Worm (Caenorhabditis elegans) whole organism, L2 larva: ENCODE measurements around the gene srg-29.

Experiments used
- elt-1 ChIP-seq: fragments of 150-350 bp; optimal IDR thresholded peaks from 2 replicates; lab custom pipeline; 2014; ENCODE audit warnings: missing biosample characterization, missing genetic modification characterization
- lsy-2 ChIP-seq, 2 experiments: fragments of 150-350 bp in 1 of 2; sonication (generic microtip) in 1 of 2; optimal IDR thresholded peaks; 2 replicates each; lab custom pipeline; 2014 to 2017; ENCODE audit warnings: missing biosample characterization in 2 of 2, missing genetic modification characterization in 2 of 2
- nhr-11 ChIP-seq: fragments of 150-350 bp; optimal IDR thresholded peaks from 2 replicates; lab custom pipeline; 2014; ENCODE audit warnings: missing biosample characterization, missing genetic modification characterization
- unc-62 ChIP-seq: fragments of 150-350 bp; optimal IDR thresholded peaks from 2 replicates; lab custom pipeline; 2014; ENCODE audit warnings: missing biosample characterization, missing genetic modification reagents, missing genetic modification characterization

- no peak for TF ChIP-seq unc-62 (GFP tag; lab: Kevin White, UChicago)
- TF ChIP-seq nhr-11 (tag; lab: Kevin White, UChicago), result no peak
- no peak for TF ChIP-seq lsy-2 (tag; optimal IDR thresholded peaks at IDR 0.05; lab: Kevin White, UChicago)
- no peak for TF ChIP-seq elt-1 (tag; lab: Kevin White, UChicago)
These were observed 48.3 kb upstream of the srg-29 start for ce11 chrV:5288676-5289075.
